Fruit fly (Drosophila melanogaster) whole organism, embryonic: ENCODE measurements around the gene gry.

Experiments
- Abd-B ChIP-seq: fragments of 200-800 bp; sonication (Bioruptor generic); optimal IDR thresholded peaks from 2 replicates; lab custom pipeline; 2018; ENCODE audit warnings: missing biosample characterization, mild to moderate bottlenecking, missing genetic modification characterization, moderate library complexity
- Antp ChIP-seq: fragments of 200-800 bp; sonication (Bioruptor generic); optimal IDR thresholded peaks from 3 replicates; lab custom pipeline; 2016; ENCODE audit warnings: missing biosample characterization, missing genetic modification characterization
- CG11456 ChIP-seq: fragments of 200-800 bp; sonication (Bioruptor generic); IDR thresholded peaks from 3 replicates; pipeline ENCODE4 v1.3.6; 2022; ENCODE audit warnings: missing biosample characterization, missing genetic modification characterization
- CG11560 ChIP-seq: fragments of 200-800 bp; sonication (Bioruptor generic); IDR thresholded peaks from 3 replicates; pipeline ENCODE4 v1.3.6; 2022; ENCODE audit warnings: missing biosample characterization, missing genetic modification characterization
- CG12744 ChIP-seq: fragments of 200-800 bp; sonication (Bioruptor generic); optimal IDR thresholded peaks from 2 replicates; lab custom pipeline; 2016; ENCODE audit warnings: missing biosample characterization, missing genetic modification characterization
- CG13894 ChIP-seq: fragments of 200-800 bp; sonication (Bioruptor generic); optimal IDR thresholded peaks from 3 replicates; lab custom pipeline; 2018; ENCODE audit warnings: missing biosample characterization, mild to moderate bottlenecking, missing genetic modification characterization, moderate library complexity
- CG14014 ChIP-seq: fragments of 200-800 bp; sonication (Bioruptor generic); IDR thresholded peaks from 2 replicates; pipeline ENCODE4 v1.3.6; 2022; ENCODE audit warnings: missing biosample characterization, missing genetic modification characterization
- CG16813 ChIP-seq: fragments of 200-800 bp; sonication (Bioruptor generic); IDR thresholded peaks from 3 replicates; pipeline ENCODE4 v1.3.6; 2022; ENCODE audit warnings: missing biosample characterization, missing genetic modification characterization; ENCODE audit not compliant: partially characterized antibody
- CG17612 ChIP-seq: fragments of 200-800 bp; sonication (Bioruptor generic); IDR thresholded peaks from 2 replicates; pipeline ENCODE4 v1.3.6; 2022; ENCODE audit warnings: missing biosample characterization, missing genetic modification characterization
- CG18262 ChIP-seq: fragments of 200-800 bp; optimal IDR thresholded peaks from 3 replicates; lab custom pipeline; 2019; ENCODE audit warnings: missing biosample characterization, mild to moderate bottlenecking, missing genetic modification characterization, moderate library complexity
- CG3281 ChIP-seq: fragments of 200-800 bp; sonication (Bioruptor generic); optimal IDR thresholded peaks from 3 replicates; lab custom pipeline; 2017; ENCODE audit warnings: missing biosample characterization, mild to moderate bottlenecking, missing genetic modification characterization
- CG34376 ChIP-seq: fragments of 200-800 bp; sonication (Bioruptor generic); optimal IDR thresholded peaks from 2 replicates; lab custom pipeline; 2018; ENCODE audit warnings: missing biosample characterization, mild to moderate bottlenecking, missing genetic modification characterization
- CG34422 ChIP-seq: fragments of 200-800 bp; sonication (Bioruptor generic); IDR thresholded peaks from 3 replicates; pipeline ENCODE4 v1.3.6; 2022; ENCODE audit warnings: missing biosample characterization, missing genetic modification characterization
- CG3726 ChIP-seq: fragments of 200-800 bp; sonication (Bioruptor generic); IDR thresholded peaks from 3 replicates; pipeline ENCODE4, ENCODE4 v1.3.6; 2022; ENCODE audit warnings: missing biosample characterization, missing genetic modification characterization
- CG4854 ChIP-seq: fragments of 200-800 bp; sonication (Bioruptor generic); optimal IDR thresholded peaks from 2 replicates; lab custom pipeline; 2016; ENCODE audit warnings: missing biosample characterization, missing genetic modification characterization, inconsistent platforms
- CG6689 ChIP-seq: fragments of 200-800 bp; sonication (Bioruptor generic); IDR thresholded peaks from 2 replicates; pipeline ENCODE4 v1.3.6; 2022; ENCODE audit warnings: missing biosample characterization, missing genetic modification characterization
- CG6854 ChIP-seq: fragments of 200-800 bp; sonication (Bioruptor generic); optimal IDR thresholded peaks from 3 replicates; lab custom pipeline; 2017; ENCODE audit warnings: missing biosample characterization, mild to moderate bottlenecking, missing genetic modification characterization
- CG7357 ChIP-seq: fragments of 200-800 bp; sonication (Bioruptor generic); IDR thresholded peaks from 3 replicates; pipeline ENCODE4 v1.3.6; 2022; ENCODE audit warnings: missing biosample characterization, missing genetic modification characterization
- CG8765 ChIP-seq: fragments of 200-800 bp; sonication (Bioruptor generic); IDR thresholded peaks from 2 replicates; pipeline ENCODE4 v1.3.6; 2022; ENCODE audit warnings: missing biosample characterization, missing genetic modification characterization
- CHES-1-like ChIP-seq: fragments of 200-800 bp; sonication (Bioruptor generic); optimal IDR thresholded peaks from 2 replicates; lab custom pipeline; 2016; ENCODE audit warnings: missing biosample characterization, missing genetic modification characterization
- Dref ChIP-seq: fragments of 200-800 bp; sonication (Bioruptor generic); IDR thresholded peaks from 2 replicates; pipeline ENCODE4 v1.3.6; 2022; ENCODE audit warnings: missing biosample characterization, missing genetic modification characterization
- H15 ChIP-seq: fragments of 200-800 bp; sonication (Bioruptor generic); IDR thresholded peaks from 3 replicates; pipeline ENCODE4 v1.3.6; 2022; ENCODE audit warnings: missing biosample characterization, missing genetic modification characterization
- HLH3B ChIP-seq: fragments of 200-800 bp; sonication (Bioruptor generic); IDR thresholded peaks from 2 replicates; pipeline ENCODE4 v1.3.6; 2022; ENCODE audit warnings: missing biosample characterization, missing genetic modification characterization
- Hand ChIP-seq: fragments of 200-800 bp; sonication (Bioruptor generic); optimal IDR thresholded peaks from 2 replicates; lab custom pipeline; 2017; ENCODE audit warnings: mild to moderate bottlenecking, missing biosample characterization, missing genetic modification reagents, missing genetic modification characterization
- Hr78 ChIP-seq, 2 experiments: fragments of 200-800 bp in 1 of 2; fragments of >200 bp in 1 of 2; sonication (Bioruptor generic) in 1 of 2; optimal IDR thresholded peaks; 2 replicates each; lab custom pipeline; 2017 to 2019; ENCODE audit warnings: missing biosample characterization in 2 of 2, missing genetic modification characterization in 2 of 2, mild to moderate bottlenecking in 1 of 2, moderate library complexity in 1 of 2
- MBD-R2 ChIP-seq: fragments of 200-800 bp; sonication (Bioruptor generic); IDR thresholded peaks from 2 replicates; pipeline ENCODE4 v1.3.6; 2022; ENCODE audit warnings: missing biosample characterization, missing genetic modification characterization
- Vsx1 ChIP-seq: fragments of 200-800 bp; sonication (Bioruptor generic); optimal IDR thresholded peaks from 2 replicates; lab custom pipeline; 2017; ENCODE audit warnings: missing biosample characterization, mild to moderate bottlenecking, missing genetic modification characterization, missing genetic modification reagents
- al ChIP-seq: fragments of 200-800 bp; sonication (Bioruptor generic); IDR thresholded peaks from 2 replicates; pipeline ENCODE4 v1.3.6; 2022; ENCODE audit warnings: missing biosample characterization, missing genetic modification characterization
- bab2 ChIP-seq: fragments of 200-800 bp; sonication (Bioruptor generic); optimal IDR thresholded peaks from 2 replicates; lab custom pipeline; 2016; ENCODE audit warnings: missing biosample characterization, missing genetic modification characterization
- bbx ChIP-seq: fragments of 200-800 bp; sonication (Bioruptor generic); IDR thresholded peaks from 2 replicates; pipeline ENCODE4 v1.3.6; 2022; ENCODE audit warnings: missing biosample characterization, missing genetic modification characterization; ENCODE audit not compliant: partially characterized antibody
- cg ChIP-seq: fragments of 200-800 bp; sonication (Bioruptor generic); optimal IDR thresholded peaks from 3 replicates; lab custom pipeline; 2019; ENCODE audit warnings: missing biosample characterization, mild to moderate bottlenecking, missing genetic modification characterization, moderate library complexity
- ci ChIP-seq: fragments of 200-800 bp; sonication (Bioruptor generic); IDR thresholded peaks from 3 replicates; pipeline ENCODE4 v1.3.6; 2022; ENCODE audit warnings: missing biosample characterization, missing genetic modification characterization
- crc ChIP-seq: fragments of 200-800 bp; sonication (Bioruptor generic); optimal IDR thresholded peaks from 2 replicates; lab custom pipeline; 2016; ENCODE audit warnings: missing biosample characterization, missing genetic modification characterization
- da ChIP-seq: fragments of 200-800 bp; sonication (Bioruptor generic); optimal IDR thresholded peaks from 2 replicates; lab custom pipeline; 2016; ENCODE audit warnings: missing biosample characterization, missing genetic modification characterization
- danr ChIP-seq: fragments of 200-800 bp; sonication (Bioruptor generic); IDR thresholded peaks from 2 replicates; pipeline ENCODE4 v1.3.6; 2022; ENCODE audit warnings: missing biosample characterization, missing genetic modification characterization
- dpn ChIP-seq, 2 experiments: fragments of 200-800 bp; sonication (Bioruptor generic); optimal IDR thresholded peaks; 3 replicates each; lab custom pipeline; 2016; ENCODE audit warnings: missing biosample characterization in 2 of 2, missing genetic modification characterization in 2 of 2
- dysf ChIP-seq: fragments of 200-800 bp; sonication (Bioruptor generic); IDR thresholded peaks from 3 replicates; pipeline ENCODE4 v1.3.6; 2022; ENCODE audit warnings: missing biosample characterization, missing genetic modification characterization
- esg ChIP-seq: fragments of 200-800 bp; sonication (Bioruptor generic); conservative IDR thresholded peaks from 2 replicates; pipeline ENCODE4 v1.3.6; 2022; ENCODE audit warnings: missing biosample characterization, missing genetic modification characterization
- fd3F ChIP-seq: fragments of 200-800 bp; sonication (Bioruptor generic); optimal IDR thresholded peaks from 2 replicates; lab custom pipeline; 2018; ENCODE audit warnings: missing biosample characterization, mild to moderate bottlenecking, missing genetic modification characterization, moderate library complexity
- hth ChIP-seq: fragments of >200 bp; optimal IDR thresholded peaks from 2 replicates; lab custom pipeline; 2017; ENCODE audit warnings: inconsistent platforms
- insv ChIP-seq, 2 experiments: fragments of 200-800 bp; sonication (Bioruptor generic); optimal IDR thresholded peaks; 3 replicates each; lab custom pipeline; 2016 to 2018; ENCODE audit warnings: missing biosample characterization in 2 of 2, missing genetic modification characterization in 2 of 2
- lbe ChIP-seq: fragments of 200-800 bp; sonication (Bioruptor generic); optimal IDR thresholded peaks from 2 replicates; lab custom pipeline; 2016; ENCODE audit warnings: missing biosample characterization, mild to moderate bottlenecking, missing genetic modification characterization
- otp ChIP-seq: fragments of 200-800 bp; sonication (Bioruptor generic); IDR thresholded peaks from 3 replicates; pipeline ENCODE4, ENCODE4 v1.3.6; 2022; ENCODE audit warnings: missing biosample characterization, missing genetic modification characterization
- pho ChIP-seq: fragments of 200-800 bp; sonication (Bioruptor generic); optimal IDR thresholded peaks from 2 replicates; lab custom pipeline; 2016; ENCODE audit warnings: missing biosample characterization, missing genetic modification characterization
- prd ChIP-seq, 3 experiments: fragments of >200 bp in 2 of 3; fragments of 200-800 bp in 1 of 3; sonication (Bioruptor generic) in 1 of 3; optimal IDR thresholded peaks in 2 of 3; IDR thresholded peaks in 1 of 3; 2 replicates in 2 of 3; 3 replicates in 1 of 3; pipeline versions ENCODE4 v1.3.6 to Lab custom; 2017 to 2022; ENCODE audit warnings: missing biosample characterization in 1 of 3, missing genetic modification characterization in 1 of 3
- run ChIP-seq: fragments of 200-800 bp; sonication (Bioruptor generic); optimal IDR thresholded peaks from 3 replicates; lab custom pipeline; 2018; ENCODE audit warnings: missing biosample characterization, mild to moderate bottlenecking, missing genetic modification characterization
- sim ChIP-seq: fragments of 200-800 bp; sonication (Bioruptor generic); IDR thresholded peaks from 2 replicates; pipeline ENCODE4 v1.3.6; 2022; ENCODE audit warnings: missing biosample characterization, missing genetic modification characterization
- sisA ChIP-seq: fragments of 200-800 bp; sonication (Bioruptor generic); IDR thresholded peaks from 2 replicates; pipeline ENCODE4 v1.3.6; 2022; ENCODE audit warnings: missing biosample characterization, missing genetic modification characterization
- sna ChIP-seq: fragments of 200-800 bp; sonication (Bioruptor generic); IDR thresholded peaks from 2 replicates; pipeline ENCODE4 v1.3.6; 2022; ENCODE audit warnings: missing biosample characterization, missing genetic modification characterization; ENCODE audit not compliant: partially characterized antibody
- sr ChIP-seq: fragments of 200-800 bp; sonication (Bioruptor generic); IDR thresholded peaks from 3 replicates; pipeline ENCODE4 v1.3.6; 2022; ENCODE audit warnings: missing biosample characterization, missing genetic modification characterization
- vnd ChIP-seq: fragments of 200-800 bp; sonication (Bioruptor generic); IDR thresholded peaks from 3 replicates; pipeline ENCODE4 v1.3.6; 2022; ENCODE audit warnings: missing biosample characterization, missing genetic modification characterization; ENCODE audit not compliant: partially characterized antibody

The gry gene

DNA sequence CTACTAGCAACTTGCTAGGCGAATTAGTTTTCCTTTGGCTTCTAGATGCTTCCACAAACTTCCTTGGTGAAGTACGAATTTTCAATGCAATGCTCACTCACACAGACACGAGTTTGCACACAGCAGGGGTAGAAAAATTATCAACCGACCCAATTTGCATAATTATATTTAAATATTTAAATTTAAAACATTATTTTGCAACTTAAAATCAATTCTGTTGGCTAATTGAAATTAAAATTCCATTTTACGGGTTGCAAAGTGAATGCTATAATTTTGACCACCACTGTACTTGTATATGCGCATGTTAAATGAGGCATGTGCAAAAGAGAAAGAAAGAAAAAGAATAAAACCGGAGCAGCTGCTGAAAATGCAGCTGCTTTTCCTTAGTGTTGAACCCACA, 4.8 kb upstream of the gry start (continued):
- TF ChIP-seq prd (optimal IDR thresholded peaks at IDR 0.05; lab: Kevin White, UChicago) (no peak), prd (GFP tag; IDR thresholded peaks at IDR 0.05; lab: Robert Waterston, UW) (peak; percentile 97), CHES-1-like (GFP tag; lab: Kevin White, UChicago) (peak; percentile 11), CG12744 (GFP tag; lab: Kevin White, UChicago) (peak; percentile 3), CG14014 (GFP tag; lab: Robert Waterston, UW) (peak; percentile 94), CG4854 (GFP tag; lab: Kevin White, UChicago) (peak; percentile 67), ci (GFP tag; lab: Robert Waterston, UW) (peak; percentile 97), run (peak; percentile 89), HLH3B (GFP tag; lab: Robert Waterston, UW) (peak; percentile 95), hth (lab: Kevin White, UChicago) (no peak), fd3F (GFP tag; lab: Kevin White, UChicago) (peak; percentile 91), sisA (GFP tag; lab: Robert Waterston, UW) (peak; percentile 91), lbe (GFP tag; lab: Kevin White, UChicago) (peak; percentile 94), dpn (GFP tag; optimal IDR thresholded peaks at IDR 0.05; lab: Kevin White, UChicago) (peak; percentile 40 to 92), Abd-B (GFP tag; lab: Kevin White, UChicago) (peak; percentile 88), Antp (GFP tag; lab: Kevin White, UChicago) (peak; percentile 39), insv (GFP tag; optimal IDR thresholded peaks at IDR 0.05; lab: Kevin White, UChicago) (peak in 1 of 2 experiments; percentile 11), vnd (GFP tag; lab: Robert Waterston, UW) (no peak), CG13894 (tag; lab: Kevin White, UChicago) (peak; percentile 89), Hand (GFP tag; lab: Kevin White, UChicago) (peak; percentile 90), CG16813 (GFP tag; lab: Robert Waterston, UW) (no peak), sr (GFP tag; lab: Robert Waterston, UW) (peak; percentile 54; the same call in 1 of the 3 replicates), CG3726 (GFP tag; lab: Robert Waterston, UW) (peak; percentile 90; the same call in 2 of the 3 replicates), CG8765 (GFP tag; lab: Robert Waterston, UW) (peak; percentile 81), crc (GFP tag; lab: Kevin White, UChicago) (no peak), MBD-R2 (GFP tag; lab: Robert Waterston, UW) (peak; percentile 76), CG11560 (tag; lab: Robert Waterston, UW) (peak; percentile 68; the same call in 2 of the 3 replicates), sim (GFP tag; lab: Robert Waterston, UW) (peak; percentile 92), esg (peak; percentile 89), danr (GFP tag; lab: Robert Waterston, UW) (peak; percentile 85), bab2 (GFP tag; lab: Kevin White, UChicago) (peak; percentile 79), Dref (GFP tag; lab: Robert Waterston, UW) (no peak), al (GFP tag; lab: Robert Waterston, UW) (peak; percentile 80), otp (GFP tag; lab: Robert Waterston, UW) (peak; percentile 92; the same call in 2 of the 3 replicates), CG7357 (peak; percentile 82), pho (GFP tag; lab: Kevin White, UChicago) (peak; percentile 29), CG6689 (peak; percentile 94), CG11456 (peak; percentile 91), Vsx1 (GFP tag; lab: Kevin White, UChicago) (peak; percentile 86), bbx (no peak), CG6854 (GFP tag; lab: Kevin White, UChicago) (peak; percentile 88), CG34376 (GFP tag; lab: Kevin White, UChicago) (peak; percentile 28), CG34422 (GFP tag; lab: Robert Waterston, UW) (peak; percentile 97), Hr78 (GFP tag; optimal IDR thresholded peaks at IDR 0.05; lab: Kevin White, UChicago) (peak in 1 of 2 experiments; percentile 70), da (GFP tag; lab: Kevin White, UChicago) (peak; percentile 13), CG3281 (peak; percentile 93), CG18262 (peak; percentile 95), cg (peak; percentile 62), H15 (GFP tag; lab: Robert Waterston, UW) (peak; percentile 91), CG17612 (GFP tag; lab: Robert Waterston, UW) (peak; percentile 70), sna (no peak), dysf (peak; percentile 94)
